Fruit fly (Drosophila melanogaster) whole organism, prepupa: ENCODE measurements around the gene Mps1.

Experiments used
- CG15336 ChIP-seq: fragments of 200-800 bp; sonication (Bioruptor generic); IDR thresholded peaks from 2 replicates; pipeline ENCODE4 v1.3.6; 2022; ENCODE audit warnings: missing biosample characterization, missing genetic modification characterization
- CG16779 ChIP-seq: fragments of 200-800 bp; sonication (Bioruptor generic); optimal IDR thresholded peaks from 3 replicates; lab custom pipeline; 2017; ENCODE audit warnings: missing biosample characterization, mild to moderate bottlenecking, missing genetic modification characterization
- CG32006 ChIP-seq: fragments of 200-800 bp; sonication (Bioruptor generic); optimal IDR thresholded peaks from 3 replicates; lab custom pipeline; 2017; ENCODE audit warnings: missing biosample characterization, mild to moderate bottlenecking, missing genetic modification characterization
- CG34406 ChIP-seq: fragments of 200-800 bp; sonication (Bioruptor generic); optimal IDR thresholded peaks from 3 replicates; lab custom pipeline; 2016; ENCODE audit warnings: missing biosample characterization, missing genetic modification characterization
- CG8632 ChIP-seq: fragments of 200-800 bp; sonication (Bioruptor generic); optimal IDR thresholded peaks from 3 replicates; lab custom pipeline; 2016; ENCODE audit warnings: missing biosample characterization, missing genetic modification characterization
- Eip75B ChIP-seq: fragments of 200-800 bp; sonication (Bioruptor generic); optimal IDR thresholded peaks from 3 replicates; lab custom pipeline; 2016; ENCODE audit warnings: missing biosample characterization, missing genetic modification characterization
- Eip78C ChIP-seq: fragments of 200-800 bp; sonication (Bioruptor generic); peaks from one replicate; lab custom pipeline; 2016; ENCODE audit warnings: missing biosample characterization, missing genetic modification characterization
- Hr39 ChIP-seq: fragments of 200-800 bp; sonication (Bioruptor generic); optimal IDR thresholded peaks from 2 replicates; lab custom pipeline; 2016; ENCODE audit warnings: missing biosample characterization, missing genetic modification characterization
- Met ChIP-seq: fragments of 200-800 bp; sonication (Bioruptor generic); optimal IDR thresholded peaks from 3 replicates; lab custom pipeline; 2016; ENCODE audit warnings: missing biosample characterization, missing genetic modification characterization
- Sox102F ChIP-seq: fragments of 200-800 bp; sonication (Bioruptor generic); optimal IDR thresholded peaks from 2 replicates; lab custom pipeline; 2016; ENCODE audit warnings: missing biosample characterization, mild to moderate bottlenecking, missing genetic modification characterization
- net ChIP-seq: fragments of 200-800 bp; sonication (Bioruptor generic); optimal IDR thresholded peaks from 3 replicates; lab custom pipeline; 2016; ENCODE audit warnings: missing biosample characterization, missing genetic modification characterization
- ss ChIP-seq, 2 experiments: fragments of 200-800 bp; sonication (Bioruptor generic); optimal IDR thresholded peaks; 2 replicates in 1 of 2; 3 replicates in 1 of 2; lab custom pipeline; 2017 to 2018; ENCODE audit warnings: mild to moderate bottlenecking in 2 of 2, missing biosample characterization in 2 of 2, missing genetic modification characterization in 2 of 2, moderate library complexity in 1 of 2

- TF ChIP-seq ss (GFP tag; optimal IDR thresholded peaks at IDR 0.05; lab: Kevin White, UChicago) (no peak), net (GFP tag; lab: Kevin White, UChicago) (no peak), Eip78C (GFP tag; lab: Kevin White, UChicago) (no peak), Hr39 (GFP tag; lab: Kevin White, UChicago) (no peak), CG34406 (no peak), Eip75B (GFP tag; lab: Kevin White, UChicago) (no peak), Sox102F (no peak), CG15336 (GFP tag; lab: Robert Waterston, UW) (no peak), CG32006 (no peak), Met (GFP tag; lab: Kevin White, UChicago) (no peak), CG16779 (tag; lab: Kevin White, UChicago) (no peak), CG8632 (GFP tag; lab: Kevin White, UChicago) (no peak)
Measured at dm6 chr3R:17706971-17707406, 35.9 kb downstream of the Mps1 start.
